Fruit fly (Drosophila melanogaster): ENCODE measurements around the gene Scgbeta.

The Scgbeta gene

dm6 chr3R:12376828-12377227 lies 45.4 kb downstream of the Scgbeta start, which contains the start of gene GstD6:
GstD6 (plus strand) TSS chr3R:12377128.
- TF ChIP-seq psq (optimal IDR thresholded peaks at IDR 0.05) (no peak), ttk (optimal IDR thresholded peaks at IDR 0.05) (no peak), insv (optimal IDR thresholded peaks at IDR 0.05) (no peak), Sin3A (optimal IDR thresholded peaks at IDR 0.05) (no peak), h (optimal IDR thresholded peaks at IDR 0.05) (no peak)

- TF ChIP-seq Sin3A (optimal IDR thresholded peaks at IDR 0.05) (no peak), insv (optimal IDR thresholded peaks at IDR 0.05) (no peak), h (optimal IDR thresholded peaks at IDR 0.05) (no peak), Myc (optimal IDR thresholded peaks at IDR 0.05) (no peak), ttk (optimal IDR thresholded peaks at IDR 0.05) (no peak), psq (optimal IDR thresholded peaks at IDR 0.05) (no peak)
Measured at dm6 chr3R:12375258-12375783, 46.9 kb downstream of the Scgbeta start, which contains the start of gene GstD5. GstD5 (plus strand) TSS chr3R:12375733.

- TF ChIP-seq insv (optimal IDR thresholded peaks at IDR 0.05), result no peak
- no peak for TF ChIP-seq h (optimal IDR thresholded peaks at IDR 0.05)
- TF ChIP-seq Sin3A (optimal IDR thresholded peaks at IDR 0.05), result no peak
- TF ChIP-seq Myc (optimal IDR thresholded peaks at IDR 0.05), result no peak
- no peak for TF ChIP-seq psq (optimal IDR thresholded peaks at IDR 0.05)
- no peak for TF ChIP-seq ttk (optimal IDR thresholded peaks at IDR 0.05)
Measured at dm6 chr3R:12373800-12374199, 48.4 kb downstream of the Scgbeta start, which contains the start of gene GstD4. GstD4 (plus strand) TSS chr3R:12374100.

dm6 chr3R:12372800-12373199 lies 49.4 kb downstream of the Scgbeta start, which contains the start of gene GstD3:
GstD3 (plus strand) TSS chr3R:12373068.
- TF ChIP-seq Myc (optimal IDR thresholded peaks at IDR 0.05) (no peak), insv (optimal IDR thresholded peaks at IDR 0.05) (no peak), psq (optimal IDR thresholded peaks at IDR 0.05) (no peak)

- TF ChIP-seq Myc (optimal IDR thresholded peaks at IDR 0.05) (no peak), Sin3A (optimal IDR thresholded peaks at IDR 0.05) (no peak)
Measured at dm6 chr3R:12371671-12372070, 50.6 kb downstream of the Scgbeta start, which contains the start of gene GstD2. GstD2 (plus strand) TSS chr3R:12371971.

Data from Kc167 (cell line).